Worm (Caenorhabditis elegans) whole organism, L4 larva: ENCODE results near the gene ZC204.13.

Source experiments
- F26F4.8 ChIP-seq: fragments of 200-800 bp; sonication (Bioruptor generic); conservative IDR thresholded peaks from 2 replicates; pipeline ENCODE4 v1.3.6; 2022; ENCODE audit warnings: missing genetic modification characterization, missing compliant biosample characterization
- F37D6.2 ChIP-seq: sonication (generic microtip); optimal IDR thresholded peaks from 2 replicates; lab custom pipeline; 2016; ENCODE audit warnings: mild to moderate bottlenecking, missing genetic modification characterization, missing compliant biosample characterization
- F49E8.2 ChIP-seq: sonication (generic microtip); optimal IDR thresholded peaks from 2 replicates; lab custom pipeline; 2016; ENCODE audit warnings: missing compliant biosample characterization, mild to moderate bottlenecking, missing genetic modification characterization, borderline replicate concordance
- R02D3.7 ChIP-seq: fragments of 150-350 bp; sonication (generic microtip); optimal IDR thresholded peaks from 3 replicates; lab custom pipeline; 2014; ENCODE audit warnings: missing biosample characterization, missing genetic modification characterization
- Y75B8A.6 ChIP-seq: fragments of 200-800 bp; sonication (Bioruptor generic); IDR thresholded peaks from 2 replicates; pipeline ENCODE4 v1.3.6; 2022; ENCODE audit warnings: missing genetic modification reagents, missing genetic modification characterization, missing compliant biosample characterization
- aha-1 ChIP-seq: fragments of 150-350 bp; peaks from one replicate; lab custom pipeline; 2014; ENCODE audit warnings: missing biosample characterization, missing genetic modification characterization
- arid-1 ChIP-seq: fragments of 200-800 bp; sonication (Bioruptor generic); conservative IDR thresholded peaks from 2 replicates; pipeline ENCODE4 v1.3.6; 2022; ENCODE audit warnings: missing genetic modification reagents, missing genetic modification characterization, missing compliant biosample characterization
- ceh-32 ChIP-seq: sonication (generic microtip); optimal IDR thresholded peaks from 2 replicates; lab custom pipeline; 2016; ENCODE audit warnings: mild to moderate bottlenecking, missing genetic modification characterization, missing compliant biosample characterization; ENCODE audit not compliant: poor library complexity
- ceh-62 ChIP-seq: sonication (generic microtip); optimal IDR thresholded peaks from 2 replicates; lab custom pipeline; 2017; ENCODE audit warnings: missing biosample characterization, missing genetic modification characterization
- ceh-82 ChIP-seq: sonication (generic microtip); optimal IDR thresholded peaks from 2 replicates; lab custom pipeline; 2017; ENCODE audit warnings: missing biosample characterization, missing genetic modification characterization
- ces-1 ChIP-seq: fragments of 150-350 bp; sonication (generic microtip); optimal IDR thresholded peaks from 4 replicates; lab custom pipeline; 2014; ENCODE audit warnings: missing biosample characterization, missing genetic modification reagents, missing genetic modification characterization
- daf-12 ChIP-seq: fragments of 150-350 bp; optimal IDR thresholded peaks from 2 replicates; lab custom pipeline; 2014; ENCODE audit warnings: missing biosample characterization, missing genetic modification reagents, missing genetic modification characterization
- dmd-9 ChIP-seq: fragments of 200-800 bp; sonication (Bioruptor generic); IDR thresholded peaks from 2 replicates; pipeline ENCODE4 v1.3.6; 2022; ENCODE audit warnings: missing genetic modification reagents, missing genetic modification characterization, missing compliant biosample characterization
- dve-1 ChIP-seq: sonication (generic microtip); optimal IDR thresholded peaks from 2 replicates; lab custom pipeline; 2017; ENCODE audit warnings: antibody characterized with exemption, mild to moderate bottlenecking, missing genetic modification characterization, missing compliant biosample characterization; ENCODE audit not compliant: insufficient read depth
- egl-27 ChIP-seq: sonication (generic microtip); optimal IDR thresholded peaks from 3 replicates; lab custom pipeline; 2017; ENCODE audit warnings: missing biosample characterization, missing genetic modification reagents, missing genetic modification characterization
- gei-8 ChIP-seq: fragments of 200-800 bp; sonication (Bioruptor generic); optimal IDR thresholded peaks from 2 replicates; lab custom pipeline; 2018; ENCODE audit warnings: mild to moderate bottlenecking, missing genetic modification characterization, missing compliant biosample characterization
- lim-7 ChIP-seq: fragments of 200-800 bp; sonication (Bioruptor generic); IDR thresholded peaks from 2 replicates; pipeline ENCODE4 v1.3.6; 2022; ENCODE audit warnings: missing genetic modification characterization, missing compliant biosample characterization
- lin-13 ChIP-seq: fragments of 150-350 bp; optimal IDR thresholded peaks from 2 replicates; lab custom pipeline; 2014; ENCODE audit warnings: missing biosample characterization, missing genetic modification reagents, missing genetic modification characterization
- lin-29 ChIP-seq: fragments of 200-800 bp; sonication (Bioruptor generic); IDR thresholded peaks from 2 replicates; pipeline ENCODE4 v1.3.6; 2022; ENCODE audit warnings: missing genetic modification reagents, missing genetic modification characterization, missing compliant biosample characterization
- lin-38 ChIP-seq: fragments of 200-800 bp; sonication (Bioruptor generic); IDR thresholded peaks from 2 replicates; pipeline ENCODE4 v1.3.6; 2022; ENCODE audit warnings: missing genetic modification reagents, missing genetic modification characterization, missing compliant biosample characterization
- lir-3 ChIP-seq: sonication (generic microtip); optimal IDR thresholded peaks from 2 replicates; lab custom pipeline; 2016; ENCODE audit warnings: mild to moderate bottlenecking, missing genetic modification characterization, missing compliant biosample characterization
- madf-5 ChIP-seq, 2 experiments: fragments of 200-800 bp; sonication (Bioruptor generic); IDR thresholded peaks; 2 replicates each; pipeline ENCODE4 v1.3.6; 2022; ENCODE audit warnings: missing compliant biosample characterization in 2 of 2, missing genetic modification characterization in 2 of 2
- mdl-1 ChIP-seq, 2 experiments: fragments of 150-350 bp in 1 of 2; sonication (generic microtip) in 1 of 2; optimal IDR thresholded peaks; 2 replicates each; lab custom pipeline; 2014 to 2017; ENCODE audit warnings: missing biosample characterization in 2 of 2, missing genetic modification characterization in 2 of 2
- mdt-29 ChIP-seq: fragments of 200-800 bp; sonication (Bioruptor generic); IDR thresholded peaks from 2 replicates; pipeline ENCODE4 v1.3.6; 2022; ENCODE audit warnings: missing genetic modification reagents, missing genetic modification characterization, missing compliant biosample characterization
- mxl-2 ChIP-seq: fragments of 200-800 bp; sonication (Bioruptor generic); conservative IDR thresholded peaks from 2 replicates; pipeline ENCODE4 v1.3.6; 2022; ENCODE audit warnings: missing genetic modification reagents, missing genetic modification characterization, missing compliant biosample characterization
- mxl-3 ChIP-seq: fragments of 200-800 bp; sonication (Bioruptor generic); optimal IDR thresholded peaks from 2 replicates; lab custom pipeline; 2018; ENCODE audit warnings: mild to moderate bottlenecking, missing genetic modification characterization, missing compliant biosample characterization
- nhr-10 ChIP-seq: fragments of 150-350 bp; optimal IDR thresholded peaks from 2 replicates; lab custom pipeline; 2014; ENCODE audit warnings: missing biosample characterization, missing genetic modification characterization
- nhr-28 ChIP-seq: fragments of 150-350 bp; optimal IDR thresholded peaks from 2 replicates; lab custom pipeline; 2014; ENCODE audit warnings: missing biosample characterization, missing genetic modification characterization
- nhr-76 ChIP-seq: fragments of 150-350 bp; optimal IDR thresholded peaks from 2 replicates; lab custom pipeline; 2014; ENCODE audit warnings: missing biosample characterization, missing genetic modification characterization
- nhr-77 ChIP-seq: fragments of 150-350 bp; optimal IDR thresholded peaks from 2 replicates; lab custom pipeline; 2014; ENCODE audit warnings: missing biosample characterization, missing genetic modification characterization
- php-3 ChIP-seq: fragments of 200-800 bp; sonication (Bioruptor generic); IDR thresholded peaks from 2 replicates; pipeline ENCODE4 v1.3.6; 2022; ENCODE audit warnings: missing genetic modification reagents, missing genetic modification characterization, missing compliant biosample characterization
- pqm-1 ChIP-seq: sonication (generic microtip); optimal IDR thresholded peaks from 2 replicates; lab custom pipeline; 2017; ENCODE audit warnings: missing biosample characterization, missing genetic modification characterization
- sdz-12 ChIP-seq: fragments of 200-800 bp; sonication (Bioruptor generic); optimal IDR thresholded peaks from 2 replicates; lab custom pipeline; 2018; ENCODE audit warnings: mild to moderate bottlenecking, missing genetic modification characterization, missing compliant biosample characterization
- snpc-4 ChIP-seq: fragments of 150-350 bp; optimal IDR thresholded peaks from 2 replicates; lab custom pipeline; 2014; ENCODE audit warnings: missing biosample characterization, missing genetic modification characterization
- tra-1 ChIP-seq: fragments of 200-800 bp; sonication (Bioruptor generic); IDR thresholded peaks from 2 replicates; pipeline ENCODE4 v1.3.6; 2022; ENCODE audit warnings: missing genetic modification reagents, missing genetic modification characterization, missing compliant biosample characterization
- unc-62 ChIP-seq, 3 experiments: fragments of 150-350 bp in 1 of 3; sonication (generic microtip); optimal IDR thresholded peaks in 2 of 3; peaks in 1 of 3; 1 replicate in 1 of 3; 2 replicates in 2 of 3; lab custom pipeline; 2014 to 2017; ENCODE audit warnings: missing biosample characterization in 3 of 3, missing genetic modification characterization in 3 of 3, missing genetic modification reagents in 3 of 3, missing genotype in 1 of 3
- vab-7 ChIP-seq: fragments of 200-800 bp; sonication (Bioruptor generic); IDR thresholded peaks from 2 replicates; pipeline ENCODE4 v1.3.6; 2022; ENCODE audit warnings: missing genetic modification reagents, missing genetic modification characterization, missing compliant biosample characterization
- zfp-3 ChIP-seq: fragments of 200-800 bp; sonication (Bioruptor generic); conservative IDR thresholded peaks from 2 replicates; pipeline ENCODE4 v1.3.6; 2022; ENCODE audit warnings: missing genetic modification reagents, missing genetic modification characterization, missing compliant biosample characterization
- zip-2 ChIP-seq: fragments of 150-350 bp; optimal IDR thresholded peaks from 2 replicates; lab custom pipeline; 2014; ENCODE audit warnings: missing biosample characterization, missing genetic modification characterization
- ztf-11 ChIP-seq: fragments of 150-350 bp; optimal IDR thresholded peaks from 2 replicates; lab custom pipeline; 2014; ENCODE audit warnings: missing biosample characterization, missing genetic modification characterization

The ZC204.13 gene

ce11 chrII:1624572-1624971, 36.2 kb downstream of the ZC204.13 start, which contains the start of gene fbxa-160:
fbxa-160 (minus strand) TSS chrII:1624672.
- no peak for TF ChIP-seq egl-27
- TF ChIP-seq zip-2 = no peak
- no peak for TF ChIP-seq php-3 (GFP tag; lab: Robert Waterston, UW)
- no peak for TF ChIP-seq zfp-3 (GFP tag; lab: Robert Waterston, UW)
- no peak for TF ChIP-seq mxl-3 (GFP tag; lab: Kevin White, UChicago)
- no peak for TF ChIP-seq vab-7 (GFP tag; lab: Robert Waterston, UW)
- no peak for TF ChIP-seq ceh-82 (tag; lab: Kevin White, UChicago)
- TF ChIP-seq F37D6.2 (tag; lab: Kevin White, UChicago) = no peak
- TF ChIP-seq nhr-10 = no peak
- TF ChIP-seq arid-1 (GFP tag; lab: Robert Waterston, UW) = no peak
- TF ChIP-seq dmd-9 (GFP tag; lab: Robert Waterston, UW) = no peak
- no peak for TF ChIP-seq Y75B8A.6
- TF ChIP-seq nhr-77 (tag; lab: Kevin White, UChicago) = no peak
- TF ChIP-seq lin-38 = no peak
- TF ChIP-seq, all 104 proteins: peak for 0

ce11 chrII:1621795-1622194, 39.0 kb downstream of the ZC204.13 start:
- TF ChIP-seq nhr-28 = peak; percentile 45
- peak in 1 of 2 experiments; percentile 71 for TF ChIP-seq unc-62 (GFP tag; optimal IDR thresholded peaks at IDR 0.05 in 1 of 2; lab: Kevin White, UChicago)
- no peak for TF ChIP-seq unc-62 (tag; optimal IDR thresholded peaks at IDR 0.05; lab: Kevin White, UChicago)
- TF ChIP-seq lin-13 (GFP tag; lab: Kevin White, UChicago) = no peak
- no peak for TF ChIP-seq mdt-29
- TF ChIP-seq ces-1 = no peak
- no peak for TF ChIP-seq lin-38
- TF ChIP-seq mxl-3 (GFP tag; lab: Kevin White, UChicago) = peak; percentile 15
- TF ChIP-seq aha-1 (tag; lab: Kevin White, UChicago) = no peak
- no peak for TF ChIP-seq ceh-62
- TF ChIP-seq pqm-1 (tag; lab: Kevin White, UChicago) = peak; percentile 95
- TF ChIP-seq mdl-1 (tag; optimal IDR thresholded peaks at IDR 0.05; lab: Kevin White, UChicago) = no peak
- TF ChIP-seq sdz-12 (GFP tag; lab: Kevin White, UChicago) = no peak
- no peak for TF ChIP-seq madf-5 (GFP tag; IDR thresholded peaks at IDR 0.05; lab: Robert Waterston, UW)
- TF ChIP-seq lir-3 (tag; lab: Kevin White, UChicago) = no peak
- no peak for TF ChIP-seq tra-1 (GFP tag; lab: Robert Waterston, UW)
- no peak for TF ChIP-seq mxl-2

DNA sequence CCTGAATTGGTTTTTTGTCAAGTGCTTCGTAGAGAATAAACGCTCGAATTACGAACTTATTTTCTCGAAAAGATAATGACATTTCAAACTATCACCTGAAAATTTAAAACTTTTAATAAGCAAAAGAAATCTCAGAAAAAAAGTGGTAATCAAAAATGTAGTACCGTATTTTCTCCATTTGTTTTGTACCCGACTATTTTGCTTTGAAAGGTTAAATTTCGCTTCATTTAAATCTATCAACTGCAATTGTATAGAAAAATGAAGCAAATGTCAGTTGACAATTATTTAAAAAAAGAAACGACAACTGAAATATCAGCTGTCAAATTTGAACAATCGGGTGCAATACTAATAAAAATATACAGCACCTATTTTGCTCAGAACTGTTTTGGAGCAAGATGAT, 39.6 kb downstream of the ZC204.13 start, which contains the start of gene fbxa-158:
fbxa-158 (minus strand) TSS at position 101 of the 400 bp plus-strand sequence.
- TF ChIP-seq ztf-11 (tag; lab: Kevin White, UChicago) (no peak), F49E8.2 (tag; lab: Kevin White, UChicago) (no peak), lim-7 (no peak), ceh-32 (tag; lab: Kevin White, UChicago) (no peak), ceh-62 (no peak), daf-12 (tag; lab: Kevin White, UChicago) (no peak), R02D3.7 (tag; lab: Kevin White, UChicago) (no peak), dmd-9 (GFP tag; lab: Robert Waterston, UW) (no peak), ces-1 (no peak), lin-29 (GFP tag; lab: Robert Waterston, UW) (no peak), snpc-4 (no peak), gei-8 (GFP tag; lab: Kevin White, UChicago) (no peak), nhr-76 (no peak), F26F4.8 (no peak), lin-13 (GFP tag; lab: Kevin White, UChicago) (no peak), dve-1 (tag; lab: Kevin White, UChicago) (no peak), nhr-10 (no peak)
